Fruit fly (Drosophila melanogaster) Kc167 (cell line): ENCODE measurements around the gene Shawl.

Experiments
- Sin3A ChIP-seq: fragments of >200 bp; optimal IDR thresholded peaks from 2 replicates; lab custom pipeline; 2018; ENCODE audit warnings: missing external identifiers
- h ChIP-seq: fragments of >200 bp; optimal IDR thresholded peaks from 3 replicates; lab custom pipeline; 2018; ENCODE audit warnings: missing external identifiers

DNA sequence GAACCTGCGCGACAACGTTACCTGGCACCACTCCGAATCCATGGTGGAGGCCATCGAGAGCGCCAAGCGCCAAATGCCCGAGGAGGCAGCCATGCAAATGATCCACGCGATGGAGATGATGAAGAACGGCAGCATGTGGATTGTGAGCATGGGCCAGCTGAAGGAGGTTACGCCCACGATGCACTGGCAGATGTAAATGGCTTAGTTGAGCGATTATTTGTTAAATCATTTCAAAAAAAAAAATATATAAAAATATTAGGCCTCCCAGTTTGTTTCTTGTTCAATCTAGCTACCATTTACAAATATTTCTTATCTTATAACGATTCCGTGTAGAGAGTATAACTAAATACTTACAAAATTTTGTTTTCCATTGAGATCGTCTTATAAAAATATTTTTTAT, 12.6 kb upstream of the Shawl start, which contains the start of gene CG42847:
- TF ChIP-seq h = no peak
- TF ChIP-seq Sin3A (lab: Kevin White, UChicago) = no peak
